Fruit fly (Drosophila melanogaster): Measurements from ENCODE around the gene CD98hc.

The CD98hc gene

dm6 chr3R:8009080-8009620, 30.9 kb upstream of the CD98hc start, which contains the start of the genes CG11052 and CG3223:
CG11052 (minus strand) TSS chr3R:8009297.
CG3223 (plus strand) TSS chr3R:8009400.
- TF ChIP-seq Usf (GFP tag; optimal IDR thresholded peaks at IDR 0.05) (no peak), Bdp1 (GFP tag; optimal IDR thresholded peaks at IDR 0.05) (no peak), CG31441 (GFP tag; IDR thresholded peaks at IDR 0.05) (no peak), repo (GFP tag; optimal IDR thresholded peaks at IDR 0.05) (no peak), wdn (GFP tag; IDR thresholded peaks at IDR 0.05) (no peak), CG7839 (tag; optimal IDR thresholded peaks at IDR 0.05) (no peak), CG9817 (tag; optimal IDR thresholded peaks at IDR 0.05) (no peak), kni (GFP tag; optimal IDR thresholded peaks at IDR 0.05) (peak; percentile 21), esg (GFP tag; conservative IDR thresholded peaks at IDR 0.05) (no peak), fru (optimal IDR thresholded peaks at IDR 0.05) (no peak), Adf1 (GFP tag; IDR thresholded peaks at IDR 0.05) (no peak), CG15696 (tag; optimal IDR thresholded peaks at IDR 0.05) (peak; percentile 8), az2 (GFP tag; optimal IDR thresholded peaks at IDR 0.05) (no peak), CG18599 (GFP tag; optimal IDR thresholded peaks at IDR 0.05) (no peak), sd (tag; optimal IDR thresholded peaks at IDR 0.05) (no peak), knrl (GFP tag; IDR thresholded peaks at IDR 0.05; ENCODE audit: partially characterized antibody) (0 out of 3 replicates have a peak, but pooled peaks have one; percentile 22), CG31388 (GFP tag; optimal IDR thresholded peaks at IDR 0.05) (no peak), CG1024 (GFP tag; IDR thresholded peaks at IDR 0.05) (no peak), phol (tag; optimal IDR thresholded peaks at IDR 0.05) (peak; percentile 22), al (GFP tag; IDR thresholded peaks at IDR 0.05) (no peak), ro (GFP tag; IDR thresholded peaks at IDR 0.05) (no peak), ash1 (GFP tag; optimal IDR thresholded peaks at IDR 0.05) (no peak), abd-A (tag; optimal IDR thresholded peaks at IDR 0.05) (no peak), sqz (GFP tag; optimal IDR thresholded peaks at IDR 0.05) (no peak), fd102C (GFP tag; optimal IDR thresholded peaks at IDR 0.05) (no peak), CG9609 (GFP tag; optimal IDR thresholded peaks at IDR 0.05) (no peak), Xrp1 (GFP tag; IDR thresholded peaks at IDR 0.05) (no peak), CG2889 (GFP tag; IDR thresholded peaks at IDR 0.05) (no peak), CG12236 (GFP tag; optimal IDR thresholded peaks at IDR 0.05) (no peak), CG4730 (GFP tag; IDR thresholded peaks at IDR 0.05) (no peak), Ets65A (GFP tag) (no peak), vvl (GFP tag; IDR thresholded peaks at IDR 0.05) (peak; percentile 51), CG3726 (GFP tag; IDR thresholded peaks at IDR 0.05) (no peak), br (optimal IDR thresholded peaks at IDR 0.05) (no peak), CG8924 (tag; optimal IDR thresholded peaks at IDR 0.05) (no peak), CG30403 (GFP tag; optimal IDR thresholded peaks at IDR 0.05) (peak; percentile 16), Sox100B (GFP tag; optimal IDR thresholded peaks at IDR 0.05) (no peak), Nf-YC (tag; optimal IDR thresholded peaks at IDR 0.05) (peak; percentile 70), CG4404 (GFP tag; IDR thresholded peaks at IDR 0.05) (no peak), chinmo (GFP tag; IDR thresholded peaks at IDR 0.05; ENCODE audit: partially characterized antibody) (no peak), tap (tag; optimal IDR thresholded peaks at IDR 0.05) (no peak), D19A (tag; optimal IDR thresholded peaks at IDR 0.05) (peak; percentile 64), bcd (GFP tag; optimal IDR thresholded peaks at IDR 0.05) (no peak), HHEX (GFP tag; optimal IDR thresholded peaks at IDR 0.05) (no peak), CG16779 (GFP tag; IDR thresholded peaks at IDR 0.05) (no peak), ems (GFP tag; optimal IDR thresholded peaks at IDR 0.05) (no peak), gsb-n (tag; optimal IDR thresholded peaks at IDR 0.05) (no peak), slou (GFP tag; optimal IDR thresholded peaks at IDR 0.05) (no peak), aop (GFP tag; IDR thresholded peaks at IDR 0.05) (no peak), CG6689 (GFP tag; IDR thresholded peaks at IDR 0.05) (no peak), dan (GFP tag; IDR thresholded peaks at IDR 0.05) (no peak), HLH54F (GFP tag; optimal IDR thresholded peaks at IDR 0.05) (no peak), Bteb2 (GFP tag; optimal IDR thresholded peaks at IDR 0.05) (no peak)
